Worm (Caenorhabditis elegans): ENCODE results near the gene rpl-7A.
A peak's percentile ranks its signal among the peaks of the same experiment; 100 is the strongest.

DNA sequence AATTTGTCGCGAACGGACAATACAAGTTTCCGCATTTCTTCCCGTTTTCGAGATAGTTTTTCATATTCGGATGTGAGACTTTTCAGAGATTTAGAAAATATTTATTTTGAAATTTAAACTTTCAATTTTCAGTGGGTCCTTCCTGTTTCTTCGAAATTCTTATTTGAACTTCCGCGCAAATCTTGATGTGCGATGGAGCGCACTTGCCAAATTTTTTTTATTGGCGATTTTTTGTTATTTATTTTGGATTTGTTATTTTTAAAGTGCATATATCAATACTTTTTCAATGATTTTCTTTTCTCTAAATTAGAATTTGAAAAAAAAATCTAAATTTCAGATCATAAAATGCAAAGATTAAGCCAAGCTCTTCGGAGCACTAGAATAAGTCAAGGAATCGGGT, 33.1 kb downstream of the rpl-7A start, which contains the start of gene sars-2:
- TF ChIP-seq fos-1 (tag; optimal IDR thresholded peaks at IDR 0.05): no peak
- no peak for TF ChIP-seq snpc-4 (tag; optimal IDR thresholded peaks at IDR 0.05)
- no peak for TF ChIP-seq ceh-63 (GFP tag; optimal IDR thresholded peaks at IDR 0.05)
- TF ChIP-seq lin-39 (tag; optimal IDR thresholded peaks at IDR 0.05): no peak
- TF ChIP-seq nhr-11 (tag; optimal IDR thresholded peaks at IDR 0.05): no peak
- TF ChIP-seq dpl-1 (GFP tag; optimal IDR thresholded peaks at IDR 0.05): peak; percentile 85 to 94 (median 90)
- no peak for TF ChIP-seq lin-13 (GFP tag; optimal IDR thresholded peaks at IDR 0.05)
- peak; percentile 75 to 78 for TF ChIP-seq lsy-2 (tag; optimal IDR thresholded peaks at IDR 0.05)
- no peak for TF ChIP-seq elt-3 (tag; optimal IDR thresholded peaks at IDR 0.05)
- TF ChIP-seq nhr-76 (tag; optimal IDR thresholded peaks at IDR 0.05): no peak
- TF ChIP-seq lir-3 (tag; optimal IDR thresholded peaks at IDR 0.05; ENCODE audit: poor library complexity): no peak
- TF ChIP-seq nhr-28 (tag; optimal IDR thresholded peaks at IDR 0.05): no peak
- no peak for TF ChIP-seq ama-1 (optimal IDR thresholded peaks at IDR 0.05)
- no peak for TF ChIP-seq nhr-237 (tag; optimal IDR thresholded peaks at IDR 0.05)

All from whole organism, L1 larva.